Fruit fly (Drosophila melanogaster) Kc167 (cell line): ENCODE data around the gene Rab3GAP1.

Source experiments
- Myc ChIP-seq: fragments of >200 bp; optimal IDR thresholded peaks from 2 replicates; lab custom pipeline; 2017; ENCODE audit warnings: missing external identifiers
- h ChIP-seq: fragments of >200 bp; optimal IDR thresholded peaks from 3 replicates; lab custom pipeline; 2018; ENCODE audit warnings: missing external identifiers
- insv ChIP-seq: fragments of >200 bp; optimal IDR thresholded peaks from 3 replicates; lab custom pipeline; 2018; ENCODE audit warnings: missing external identifiers
- psq ChIP-seq: fragments of >200 bp; optimal IDR thresholded peaks from 2 replicates; lab custom pipeline; 2017; ENCODE audit warnings: missing external identifiers
- ttk ChIP-seq: sonication (Bioruptor generic); optimal IDR thresholded peaks from 2 replicates; lab custom pipeline; 2017; ENCODE audit warnings: missing external identifiers

DNA sequence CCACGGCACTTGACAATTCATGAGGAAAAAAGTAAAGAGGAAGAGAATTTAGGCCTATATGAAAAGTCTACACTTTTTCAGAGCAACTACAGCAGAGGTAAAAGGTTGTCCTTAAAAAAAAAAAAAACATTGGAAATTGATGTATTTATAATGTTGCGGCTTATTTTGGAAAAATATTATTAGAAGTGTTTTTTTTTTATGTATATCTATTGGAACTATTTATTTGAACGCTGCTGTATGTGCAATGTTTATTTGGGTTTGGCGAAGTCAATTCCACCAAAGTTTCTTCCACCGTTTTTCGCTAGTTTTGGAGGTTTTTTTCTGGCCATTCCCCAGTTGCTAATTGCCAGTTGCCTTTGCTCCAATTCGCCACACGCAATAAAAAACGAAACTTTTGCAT lies 44.9 kb upstream of the Rab3GAP1 start:
- no peak for TF ChIP-seq psq (lab: Kevin White, UChicago)
- TF ChIP-seq h (lab: Kevin White, UChicago) = no peak
- no peak for TF ChIP-seq Myc (lab: Kevin White, UChicago)
- TF ChIP-seq insv = no peak
- no peak for TF ChIP-seq ttk (lab: Kevin White, UChicago)
